Worm (Caenorhabditis elegans): ENCODE data around the gene C17H12.11.

C17H12.11 gene

DNA sequence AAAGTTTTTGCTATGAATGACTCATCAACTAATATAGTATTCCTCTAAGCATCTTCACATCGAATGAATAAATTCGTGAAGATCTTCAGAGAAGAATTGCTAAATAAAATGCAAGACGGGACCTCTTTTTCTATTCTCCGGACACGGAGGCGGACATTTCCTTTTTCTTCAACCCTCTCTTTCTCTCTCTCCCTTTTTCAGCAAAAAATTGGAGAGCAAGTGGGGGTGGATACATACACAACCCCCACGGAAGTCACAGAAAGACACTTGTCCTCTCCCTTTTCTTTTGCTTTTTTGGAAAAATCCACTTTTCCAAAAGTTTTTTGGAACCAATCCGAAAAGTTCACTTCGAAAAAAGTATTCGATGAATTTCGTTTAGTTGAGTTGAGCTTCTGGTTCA lies 32.5 kb downstream of the C17H12.11 start (continued):
- TF ChIP-seq ceh-82 (tag; optimal IDR thresholded peaks at IDR 0.05) (peak in 1 of 3 experiments; percentile 29), egl-13 (tag; optimal IDR thresholded peaks at IDR 0.05) (no peak), xbp-1 (tag; optimal IDR thresholded peaks at IDR 0.05) (no peak), vab-15 (tag; optimal IDR thresholded peaks at IDR 0.05) (no peak), C34B4.2 (tag; optimal IDR thresholded peaks at IDR 0.05) (no peak), nhr-84 (tag; optimal IDR thresholded peaks at IDR 0.05) (no peak), nhr-77 (tag; optimal IDR thresholded peaks at IDR 0.05) (no peak), fkh-10 (GFP tag; optimal IDR thresholded peaks at IDR 0.05) (peak; percentile 86), unc-98 (GFP tag; IDR thresholded peaks at IDR 0.05) (no peak), hpl-2 (GFP tag; optimal IDR thresholded peaks at IDR 0.05) (no peak), ceh-90 (tag; optimal IDR thresholded peaks at IDR 0.05) (no peak), unc-30 (tag; optimal IDR thresholded peaks at IDR 0.05) (no peak), unc-130 (tag; optimal IDR thresholded peaks at IDR 0.05) (no peak), lin-14 (GFP tag; optimal IDR thresholded peaks at IDR 0.05) (peak; percentile 83), blmp-1 (tag; optimal IDR thresholded peaks at IDR 0.05) (no peak), hlh-4 (tag; optimal IDR thresholded peaks at IDR 0.05) (no peak), swsn-7 (tag; optimal IDR thresholded peaks at IDR 0.05) (no peak), mep-1 (tag; optimal IDR thresholded peaks at IDR 0.05) (no peak), alr-1 (tag; optimal IDR thresholded peaks at IDR 0.05; ENCODE audit: borderline replicate concordance) (no peak)

DNA sequence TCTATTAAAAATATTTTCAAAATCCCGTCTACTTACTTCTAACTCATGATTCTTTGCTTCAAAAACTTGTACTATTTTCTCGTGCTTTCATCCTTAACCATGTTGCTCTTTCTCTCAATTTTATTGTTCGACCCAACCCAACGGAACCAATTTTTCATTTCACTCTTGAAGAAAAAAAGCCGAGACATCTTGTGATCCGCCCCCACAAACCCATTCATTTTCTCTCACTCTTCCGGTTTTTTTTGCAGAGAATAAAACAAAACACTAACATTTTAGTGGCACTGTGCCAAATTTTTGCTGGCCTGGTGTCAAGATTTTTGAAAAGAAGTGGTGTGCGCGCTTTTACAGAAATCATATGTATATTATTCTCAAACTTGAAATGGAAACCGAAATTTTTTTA lies 34.6 kb downstream of the C17H12.11 start:
- TF ChIP-seq sup-37 (GFP tag; optimal IDR thresholded peaks at IDR 0.05): no peak
- no peak for TF ChIP-seq lin-35 (GFP tag; optimal IDR thresholded peaks at IDR 0.05)
- TF ChIP-seq pqm-1 (tag; optimal IDR thresholded peaks at IDR 0.05): no peak
- no peak for TF ChIP-seq C16A3.4 (tag; optimal IDR thresholded peaks at IDR 0.05)
- peak; percentile 35 for TF ChIP-seq dsc-1 (tag; optimal IDR thresholded peaks at IDR 0.05)
- TF ChIP-seq xbp-1 (tag; optimal IDR thresholded peaks at IDR 0.05): no peak
- TF ChIP-seq elt-3 (tag; optimal IDR thresholded peaks at IDR 0.05): no peak
- TF ChIP-seq lir-3 (tag; optimal IDR thresholded peaks at IDR 0.05; ENCODE audit: poor library complexity): no peak
- no peak for TF ChIP-seq sptf-1 (tag; optimal IDR thresholded peaks at IDR 0.05)
- peak in 1 of 2 experiments; percentile 33 for TF ChIP-seq lsy-2 (tag; optimal IDR thresholded peaks at IDR 0.05)
- no peak for TF ChIP-seq nhr-20 (tag; optimal IDR thresholded peaks at IDR 0.05)
- TF ChIP-seq mab-9 (GFP tag; IDR thresholded peaks at IDR 0.05): no peak
- TF ChIP-seq nhr-71 (tag; optimal IDR thresholded peaks at IDR 0.05): peak; percentile 43
- peak; percentile 84 for TF ChIP-seq lin-14 (GFP tag; optimal IDR thresholded peaks at IDR 0.05)
- no peak for TF ChIP-seq efl-1 (optimal IDR thresholded peaks at IDR 0.05)
- TF ChIP-seq efl-1 (GFP tag; optimal IDR thresholded peaks at IDR 0.05 in 1 of 2): peak in 1 of 2 experiments; percentile 76
- no peak for TF ChIP-seq grh-1 (GFP tag; IDR thresholded peaks at IDR 0.05)
- no peak for TF ChIP-seq lin-13 (GFP tag; optimal IDR thresholded peaks at IDR 0.05)
- TF ChIP-seq pax-3 (tag; optimal IDR thresholded peaks at IDR 0.05): no peak
- no peak for TF ChIP-seq aha-1 (tag; optimal IDR thresholded peaks at IDR 0.05)
- peak; percentile 46 for TF ChIP-seq rnt-1 (tag; optimal IDR thresholded peaks at IDR 0.05)

DNA sequence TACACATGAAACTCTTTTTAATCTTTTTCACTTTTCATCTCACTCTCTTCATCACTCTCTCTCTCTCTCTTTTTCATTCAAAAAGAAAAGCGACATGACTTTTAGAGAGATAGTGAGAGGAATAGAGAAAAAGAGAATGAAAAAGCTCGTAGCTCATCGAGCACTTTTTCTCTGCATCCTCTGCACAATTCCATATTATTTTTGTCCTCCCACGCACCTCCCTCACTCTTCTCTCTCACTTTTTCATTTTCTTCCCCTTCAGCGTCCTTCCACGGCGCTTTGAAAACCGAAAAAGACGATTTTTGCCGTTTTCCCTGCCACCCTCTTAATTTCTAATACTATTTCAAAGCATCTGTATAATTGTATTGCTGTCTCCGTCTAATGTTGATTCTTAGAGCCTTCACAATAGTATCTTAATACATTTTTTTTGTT lies 36.9 kb downstream of the C17H12.11 start:
- TF ChIP-seq dpl-1 (GFP tag; optimal IDR thresholded peaks at IDR 0.05) (peak; percentile 36 to 52 (median 45)), ceh-88 (GFP tag; IDR thresholded peaks at IDR 0.05) (peak; percentile 56; the same call in 1 of the 2 replicates), lin-35 (GFP tag; optimal IDR thresholded peaks at IDR 0.05) (peak; percentile 58 to 73), pax-3 (tag; optimal IDR thresholded peaks at IDR 0.05) (peak; percentile 31), efl-3 (GFP tag; optimal IDR thresholded peaks at IDR 0.05) (no peak), unc-98 (GFP tag; IDR thresholded peaks at IDR 0.05) (0 out of 2 replicates have a peak, but pooled peaks have one; percentile 28), nhr-19 (GFP tag; conservative IDR thresholded peaks at IDR 0.05) (peak; percentile 76), snpc-4 (tag; optimal IDR thresholded peaks at IDR 0.05) (no peak), elt-3 (tag; optimal IDR thresholded peaks at IDR 0.05) (no peak), aly-2 (tag; optimal IDR thresholded peaks at IDR 0.05) (peak; percentile 58), mef-2 (tag; optimal IDR thresholded peaks at IDR 0.05) (peak; percentile 15), egl-27 (tag; optimal IDR thresholded peaks at IDR 0.05) (peak; percentile 44 to 67), unc-86 (tag; optimal IDR thresholded peaks at IDR 0.05) (peak; percentile 81), C16A3.4 (tag; optimal IDR thresholded peaks at IDR 0.05) (no peak), nhr-84 (tag; optimal IDR thresholded peaks at IDR 0.05) (no peak), alr-1 (tag; optimal IDR thresholded peaks at IDR 0.05; ENCODE audit: borderline replicate concordance) (no peak), nhr-20 (tag; optimal IDR thresholded peaks at IDR 0.05) (peak; percentile 88), ztf-4 (tag; optimal IDR thresholded peaks at IDR 0.05) (peak; percentile 56), fkh-10 (GFP tag; optimal IDR thresholded peaks at IDR 0.05) (peak; percentile 94), xbp-1 (tag; optimal IDR thresholded peaks at IDR 0.05) (peak; percentile 74), irx-1 (tag; optimal IDR thresholded peaks at IDR 0.05) (peak; percentile 79), ceh-8 (GFP tag; optimal IDR thresholded peaks at IDR 0.05) (peak; percentile 19)
